Comparison of ENCODE assay signal across 6 worm cellular contexts in the genomic region with DNA sequence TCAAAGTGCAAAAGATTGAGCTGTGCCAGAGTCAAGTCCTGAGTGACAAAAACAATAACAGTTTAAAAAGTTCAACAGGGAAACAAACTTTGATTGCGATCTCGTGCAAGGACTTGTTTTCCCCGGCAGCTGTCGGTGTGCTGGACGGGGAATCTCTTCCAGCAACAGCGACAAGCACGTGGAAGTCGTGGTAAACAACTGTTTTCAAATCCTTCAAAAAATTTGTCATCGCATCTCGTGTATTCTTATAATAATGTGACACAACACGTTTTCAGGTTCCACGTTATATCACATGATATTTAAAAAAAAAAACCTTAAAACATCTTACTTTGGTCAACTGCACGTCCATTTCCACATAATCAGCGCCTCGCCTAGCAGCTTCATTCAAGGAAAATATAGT.
TF ChIP-seq lines count a peak whose summit lies in the region.

No protein-coding gene starts in this region.

TF ChIP-seq in whole organism, L1 larva, 84 proteins besides CTCF, POLR2A, EP300 and RAD21 (continues in another document):
- TF ChIP-seq vab-15 (tag; optimal IDR thresholded peaks at IDR 0.05; lab: Kevin White, UChicago): no peak
- TF ChIP-seq snu-23 (GFP tag; optimal IDR thresholded peaks at IDR 0.05; lab: Kevin White, UChicago): peak; percentile 38
- TF ChIP-seq efl-1 (optimal IDR thresholded peaks at IDR 0.05; lab: Kevin White, UChicago): no peak
- TF ChIP-seq efl-1 (GFP tag; optimal IDR thresholded peaks at IDR 0.05 in 1 of 2; lab: Kevin White, UChicago): peak in 1 of 2 experiments; percentile 88
- no peak for TF ChIP-seq Y116A8C.19 (tag; optimal IDR thresholded peaks at IDR 0.05; lab: Kevin White, UChicago; ENCODE audit: borderline replicate concordance)
- peak; percentile 81 for TF ChIP-seq nhr-71 (tag; optimal IDR thresholded peaks at IDR 0.05; lab: Kevin White, UChicago)
- TF ChIP-seq rnt-1 (tag; optimal IDR thresholded peaks at IDR 0.05; lab: Kevin White, UChicago): peak; percentile 84
- TF ChIP-seq isw-1 (GFP tag; IDR thresholded peaks at IDR 0.05; lab: Robert Waterston, UW): no peak
- no peak for TF ChIP-seq alr-1 (tag; optimal IDR thresholded peaks at IDR 0.05; lab: Kevin White, UChicago; ENCODE audit: borderline replicate concordance)
- no peak for TF ChIP-seq dsc-1 (tag; optimal IDR thresholded peaks at IDR 0.05; lab: Kevin White, UChicago)
- TF ChIP-seq tlp-1 (tag; optimal IDR thresholded peaks at IDR 0.05; lab: Kevin White, UChicago): no peak
- TF ChIP-seq ces-1 (GFP tag; optimal IDR thresholded peaks at IDR 0.05; lab: Kevin White, UChicago): no peak
- TF ChIP-seq ets-5 (GFP tag; IDR thresholded peaks at IDR 0.05; lab: Robert Waterston, UW): no peak
- TF ChIP-seq ama-1 (optimal IDR thresholded peaks at IDR 0.05; lab: Kevin White, UChicago): no peak

TF ChIP-seq in whole organism, L2 larva, 48 proteins besides CTCF, POLR2A, EP300 and RAD21:
- TF ChIP-seq mdl-1 (tag; optimal IDR thresholded peaks at IDR 0.05; lab: Kevin White, UChicago): peak; percentile 19 to 36
- TF ChIP-seq sma-9 (GFP tag; optimal IDR thresholded peaks at IDR 0.05; lab: Kevin White, UChicago): peak; percentile 46
- no peak for TF ChIP-seq sma-9 (tag; optimal IDR thresholded peaks at IDR 0.05; lab: Kevin White, UChicago)
- peak in 1 of 2 experiments; percentile 37 for TF ChIP-seq lsy-2 (tag; optimal IDR thresholded peaks at IDR 0.05; lab: Kevin White, UChicago)
- peak; percentile 41 for TF ChIP-seq nhr-129 (tag; optimal IDR thresholded peaks at IDR 0.05; lab: Kevin White, UChicago)
- no peak for TF ChIP-seq nhr-11 (tag; optimal IDR thresholded peaks at IDR 0.05; lab: Kevin White, UChicago)
- no peak for TF ChIP-seq egl-27 (tag; optimal IDR thresholded peaks at IDR 0.05; lab: Kevin White, UChicago)
- TF ChIP-seq F13H6.1 (tag; optimal IDR thresholded peaks at IDR 0.05; lab: Kevin White, UChicago): peak; percentile 36
- peak; percentile 29 for TF ChIP-seq C34F6.9 (tag; optimal IDR thresholded peaks at IDR 0.05; lab: Kevin White, UChicago)
TF ChIP-seq in whole organism, L2 larva: peak in this region for 6.

TF ChIP-seq in whole organism, L3 larva, 47 proteins besides CTCF, POLR2A, EP300 and RAD21:
- no peak for TF ChIP-seq nhr-23 (tag; optimal IDR thresholded peaks at IDR 0.05; lab: Kevin White, UChicago)
- TF ChIP-seq fkh-10 (GFP tag; optimal IDR thresholded peaks at IDR 0.05; lab: Kevin White, UChicago): no peak
- TF ChIP-seq hmg-11 (tag; optimal IDR thresholded peaks at IDR 0.05; lab: Kevin White, UChicago): no peak
- peak; percentile 9 for TF ChIP-seq nfya-1 (tag; optimal IDR thresholded peaks at IDR 0.05; lab: Kevin White, UChicago; ENCODE audit: insufficient read depth)
- TF ChIP-seq elt-2 (tag; optimal IDR thresholded peaks at IDR 0.05; lab: Kevin White, UChicago): no peak

TF ChIP-seq in whole organism, L4 larva, 104 proteins besides CTCF, POLR2A, EP300 and RAD21 (continues in another document):
- TF ChIP-seq sdz-12 (GFP tag; optimal IDR thresholded peaks at IDR 0.05; lab: Kevin White, UChicago) (no peak), hlh-30 (tag; optimal IDR thresholded peaks at IDR 0.05; lab: Kevin White, UChicago; ENCODE audit: insufficient read depth) (peak; percentile 51), nhr-11 (tag; optimal IDR thresholded peaks at IDR 0.05; lab: Kevin White, UChicago) (peak; percentile 65), pha-4 (GFP tag; IDR thresholded peaks at IDR 0.05; lab: Robert Waterston, UW) (no peak), pha-4 (tag; optimal IDR thresholded peaks at IDR 0.05; lab: Kevin White, UChicago) (no peak), tra-1 (GFP tag; IDR thresholded peaks at IDR 0.05; lab: Robert Waterston, UW) (0 out of 2 replicates have a peak, but pooled peaks have one; percentile 19), rbr-2 (tag; optimal IDR thresholded peaks at IDR 0.05; lab: Kevin White, UChicago) (no peak), mdt-29 (GFP tag; IDR thresholded peaks at IDR 0.05; lab: Robert Waterston, UW) (peak; percentile 25; the same call in 1 of the 2 replicates), saeg-2 (GFP tag; IDR thresholded peaks at IDR 0.05; lab: Robert Waterston, UW) (no peak), fos-1 (tag; optimal IDR thresholded peaks at IDR 0.05; lab: Kevin White, UChicago) (no peak), tag-97 (GFP tag; IDR thresholded peaks at IDR 0.05; lab: Robert Waterston, UW) (no peak), dmd-8 (GFP tag; IDR thresholded peaks at IDR 0.05; lab: Robert Waterston, UW) (no peak), aly-2 (tag; optimal IDR thresholded peaks at IDR 0.05; lab: Kevin White, UChicago) (no peak), daf-16 (GFP tag; optimal IDR thresholded peaks at IDR 0.05; lab: Kevin White, UChicago) (peak in 1 of 2 experiments; percentile 98), daf-16 (tag; optimal IDR thresholded peaks at IDR 0.05; lab: Kevin White, UChicago) (no peak), unc-39 (tag; optimal IDR thresholded peaks at IDR 0.05; lab: Kevin White, UChicago) (no peak), hif-1 (tag; optimal IDR thresholded peaks at IDR 0.05; lab: Kevin White, UChicago) (peak in 1 of 2 experiments; percentile 74), hlh-11 (tag; optimal IDR thresholded peaks at IDR 0.05; lab: Kevin White, UChicago) (peak; percentile 56), ama-1 (optimal IDR thresholded peaks at IDR 0.05; lab: Kevin White, UChicago) (no peak), dmd-9 (GFP tag; IDR thresholded peaks at IDR 0.05; lab: Robert Waterston, UW) (no peak)

TF ChIP-seq in whole organism, mixed stage, embryonic, 35 proteins besides CTCF, POLR2A, EP300 and RAD21:
- peak; percentile 45 for TF ChIP-seq hlh-1 (tag; optimal IDR thresholded peaks at IDR 0.05; lab: Kevin White, UChicago)
- no peak for TF ChIP-seq unc-120 (tag; optimal IDR thresholded peaks at IDR 0.05; lab: Kevin White, UChicago; ENCODE audit: poor library complexity, severe bottlenecking)

TF ChIP-seq in whole organism, young adult, 124 proteins besides CTCF, POLR2A, EP300 and RAD21:
- TF ChIP-seq hsf-1 (GFP tag; IDR thresholded peaks at IDR 0.05; lab: Robert Waterston, UW) (0 out of 2 replicates have a peak, but pooled peaks have one; percentile 18), F22D6.2 (tag; optimal IDR thresholded peaks at IDR 0.05; lab: Kevin White, UChicago) (no peak), mel-28 (tag; optimal IDR thresholded peaks at IDR 0.05; lab: Kevin White, UChicago; ENCODE audit: borderline replicate concordance) (no peak), D2030.7 (GFP tag; IDR thresholded peaks at IDR 0.05; lab: Robert Waterston, UW) (no peak), nfyb-1 (GFP tag; IDR thresholded peaks at IDR 0.05; lab: Robert Waterston, UW) (no peak), lag-1 (GFP tag; IDR thresholded peaks at IDR 0.05; lab: Robert Waterston, UW) (no peak), repo-1 (tag; optimal IDR thresholded peaks at IDR 0.05; lab: Kevin White, UChicago) (no peak), cebp-1 (GFP tag; IDR thresholded peaks at IDR 0.05; lab: Robert Waterston, UW) (no peak), cebp-1 (tag; optimal IDR thresholded peaks at IDR 0.05; lab: Kevin White, UChicago) (peak; percentile 47), zfh-2 (GFP tag; conservative IDR thresholded peaks at IDR 0.05; lab: Robert Waterston, UW) (0 out of 2 replicates have a peak, but pooled peaks have one; percentile 28)
TF ChIP-seq in whole organism, young adult: peak in this region for 3.
